Worm (Caenorhabditis elegans): ENCODE measurements around the gene C15B12.4.

- TF ChIP-seq madf-6 (GFP tag; IDR thresholded peaks at IDR 0.05) (no peak), B0019.2 (GFP tag; conservative IDR thresholded peaks at IDR 0.05) (no peak), repo-1 (tag; optimal IDR thresholded peaks at IDR 0.05) (no peak), nfya-2 (GFP tag; IDR thresholded peaks at IDR 0.05) (no peak), hrde-1 (tag; optimal IDR thresholded peaks at IDR 0.05; ENCODE audit: borderline replicate concordance) (no peak), madf-8 (GFP tag; conservative IDR thresholded peaks at IDR 0.05) (no peak), snpc-4 (GFP tag; optimal IDR thresholded peaks at IDR 0.05) (no peak), snpc-4 (tag; optimal IDR thresholded peaks at IDR 0.05) (no peak), cebp-1 (GFP tag; IDR thresholded peaks at IDR 0.05) (no peak), cebp-1 (tag; optimal IDR thresholded peaks at IDR 0.05) (no peak), F33H1.4 (GFP tag; IDR thresholded peaks at IDR 0.05) (no peak), rec-8 (tag; optimal IDR thresholded peaks at IDR 0.05) (no peak)
Observed at ce11 chrX:6455157-6455556, 18.4 kb downstream of the C15B12.4 start, which contains the start of gene nas-33.

All from whole organism, young adult.